Fruit fly (Drosophila melanogaster): ENCODE measurements around the gene RagA-B.

The RagA-B gene

dm6 chr3R:9008202-9008601 lies 24.1 kb upstream of the RagA-B start, which contains the start of gene CG11983 (continued):
- TF ChIP-seq stwl (tag; optimal IDR thresholded peaks at IDR 0.05) (peak; percentile 41), eyg (GFP tag; optimal IDR thresholded peaks at IDR 0.05) (no peak), CG11696 (GFP tag; IDR thresholded peaks at IDR 0.05) (no peak), Rx (GFP tag; IDR thresholded peaks at IDR 0.05) (no peak), NC2β (GFP tag; optimal IDR thresholded peaks at IDR 0.05) (no peak), sima (GFP tag; optimal IDR thresholded peaks at IDR 0.05) (no peak), ranshi (GFP tag; IDR thresholded peaks at IDR 0.05) (no peak), CG18011 (GFP tag; optimal IDR thresholded peaks at IDR 0.05) (no peak), CG6765 (GFP tag; optimal IDR thresholded peaks at IDR 0.05) (no peak), BEAF-32 (GFP tag; optimal IDR thresholded peaks at IDR 0.05) (peak; percentile 30), Pdp1 (GFP tag; optimal IDR thresholded peaks at IDR 0.05) (peak in 1 of 2 experiments; percentile 6), wor (GFP tag; IDR thresholded peaks at IDR 0.05) (no peak), Gug (GFP tag; IDR thresholded peaks at IDR 0.05) (no peak), Eip74EF (GFP tag; optimal IDR thresholded peaks at IDR 0.05) (no peak), CG14710 (tag; optimal IDR thresholded peaks at IDR 0.05) (peak; percentile 40), slp2 (GFP tag; optimal IDR thresholded peaks at IDR 0.05) (no peak), Ets97D (GFP tag; optimal IDR thresholded peaks at IDR 0.05) (peak; percentile 73), CG18764 (GFP tag; optimal IDR thresholded peaks at IDR 0.05) (no peak), gcm (GFP tag; optimal IDR thresholded peaks at IDR 0.05) (no peak), CG9876 (GFP tag; optimal IDR thresholded peaks at IDR 0.05) (no peak), CTCF (GFP tag; optimal IDR thresholded peaks at IDR 0.05) (peak; percentile 55), CG32772 (GFP tag; IDR thresholded peaks at IDR 0.05) (no peak), ind (GFP tag; optimal IDR thresholded peaks at IDR 0.05) (no peak), toy (GFP tag; IDR thresholded peaks at IDR 0.05) (no peak), CG4617 (GFP tag; optimal IDR thresholded peaks at IDR 0.05; ENCODE audit: borderline replicate concordance) (no peak), sug (tag; optimal IDR thresholded peaks at IDR 0.05) (peak; percentile 37), CG12391 (tag; optimal IDR thresholded peaks at IDR 0.05) (no peak), lab (GFP tag; optimal IDR thresholded peaks at IDR 0.05) (no peak), CG32767 (GFP tag; IDR thresholded peaks at IDR 0.05) (no peak), Dp (GFP tag; optimal IDR thresholded peaks at IDR 0.05) (peak; percentile 82), crol (GFP tag; IDR thresholded peaks at IDR 0.05) (no peak), nerfin-2 (GFP tag; IDR thresholded peaks at IDR 0.05; ENCODE audit: partially characterized antibody) (no peak), Dip3 (GFP tag; optimal IDR thresholded peaks at IDR 0.05) (no peak), ara (GFP tag; IDR thresholded peaks at IDR 0.05) (no peak), Nf-YB (GFP tag; optimal IDR thresholded peaks at IDR 0.05) (no peak), Hr78 (GFP tag; optimal IDR thresholded peaks at IDR 0.05) (no peak), CG8388 (GFP tag; optimal IDR thresholded peaks at IDR 0.05) (no peak), MBD-R2 (GFP tag; IDR thresholded peaks at IDR 0.05) (peak; percentile 61), D (optimal IDR thresholded peaks at IDR 0.05) (no peak), D (GFP tag; optimal IDR thresholded peaks at IDR 0.05) (no peak), CG12744 (GFP tag; optimal IDR thresholded peaks at IDR 0.05) (no peak), CG1647 (GFP tag; optimal IDR thresholded peaks at IDR 0.05) (no peak), CG13894 (tag; optimal IDR thresholded peaks at IDR 0.05) (no peak), jing (GFP tag; optimal IDR thresholded peaks at IDR 0.05) (no peak), Lhr (GFP tag; optimal IDR thresholded peaks at IDR 0.05) (peak; percentile 55), Myb (GFP tag; optimal IDR thresholded peaks at IDR 0.05) (peak; percentile 95), BtbVII (GFP tag; optimal IDR thresholded peaks at IDR 0.05) (no peak), unpg (GFP tag; optimal IDR thresholded peaks at IDR 0.05) (no peak), Max (GFP tag; optimal IDR thresholded peaks at IDR 0.05) (no peak), CG5245 (GFP tag; optimal IDR thresholded peaks at IDR 0.05) (no peak), Mad (GFP tag; optimal IDR thresholded peaks at IDR 0.05) (no peak), CG10147 (GFP tag; optimal IDR thresholded peaks at IDR 0.05) (no peak)
